Worm (Caenorhabditis elegans) whole organism, young adult: ENCODE results near the gene rde-4.
A peak's percentile ranks its signal among the peaks of the same experiment; 100 is the strongest.
"Not testable (repeated sequence)": the region's sequence is repeated elsewhere in the genome, so short reads cannot be mapped to it uniquely, and the experiment has no call there.

Source experiments
- B0261.1 ChIP-seq: sonication (generic microtip); optimal IDR thresholded peaks from 2 replicates; lab custom pipeline; 2016; ENCODE audit warnings: mild to moderate bottlenecking, missing genetic modification characterization, moderate library complexity, missing compliant biosample characterization
- C06A6.2 ChIP-seq: fragments of 200-800 bp; sonication (Bioruptor generic); conservative IDR thresholded peaks from 2 replicates; pipeline ENCODE4 v1.3.6; 2022; ENCODE audit warnings: missing genetic modification characterization, missing compliant biosample characterization
- F10E7.11 ChIP-seq: sonication (generic microtip); optimal IDR thresholded peaks from 2 replicates; lab custom pipeline; 2017; ENCODE audit warnings: mild to moderate bottlenecking, missing genetic modification characterization, moderate library complexity, missing compliant biosample characterization
- F22D6.2 ChIP-seq: sonication (generic microtip); optimal IDR thresholded peaks from 2 replicates; lab custom pipeline; 2016; ENCODE audit warnings: mild to moderate bottlenecking, missing genetic modification characterization, missing compliant biosample characterization
- F23B12.7 ChIP-seq: sonication (generic microtip); optimal IDR thresholded peaks from 2 replicates; lab custom pipeline; 2017; ENCODE audit warnings: missing genetic modification characterization, mild to moderate bottlenecking, missing compliant biosample characterization, antibody characterized with exemption, moderate library complexity; ENCODE audit not compliant: insufficient read depth
- F49E8.2 ChIP-seq: sonication (generic microtip); optimal IDR thresholded peaks from 3 replicates; lab custom pipeline; 2017; ENCODE audit warnings: missing genetic modification characterization, mild to moderate bottlenecking, missing compliant biosample characterization, antibody characterized with exemption, moderate library complexity; ENCODE audit not compliant: insufficient read depth
- T26A5.8 ChIP-seq: sonication (generic microtip); optimal IDR thresholded peaks from 2 replicates; lab custom pipeline; 2016; ENCODE audit warnings: missing genetic modification characterization, missing compliant biosample characterization
- ZK185.1 ChIP-seq: sonication (generic microtip); optimal IDR thresholded peaks from 2 replicates; lab custom pipeline; 2016; ENCODE audit warnings: mild to moderate bottlenecking, missing genetic modification characterization, missing compliant biosample characterization; ENCODE audit not compliant: poor library complexity, severe bottlenecking
- atf-7 ChIP-seq: sonication (generic microtip); optimal IDR thresholded peaks from 2 replicates; lab custom pipeline; 2017; ENCODE audit warnings: mild to moderate bottlenecking, missing genetic modification characterization, missing compliant biosample characterization
- athp-1 ChIP-seq: sonication (generic microtip); optimal IDR thresholded peaks from 2 replicates; lab custom pipeline; 2017; ENCODE audit warnings: mild to moderate bottlenecking, missing genetic modification characterization, missing compliant biosample characterization
- attf-5 ChIP-seq: fragments of 200-800 bp; sonication (Bioruptor generic); optimal IDR thresholded peaks from 2 replicates; lab custom pipeline; 2018; ENCODE audit warnings: mild to moderate bottlenecking, missing genetic modification characterization, missing compliant biosample characterization
- bed-1 ChIP-seq: fragments of 200-800 bp; sonication (Bioruptor generic); IDR thresholded peaks from 2 replicates; pipeline ENCODE4 v1.3.6; 2022; ENCODE audit warnings: missing genetic modification reagents, missing genetic modification characterization, missing compliant biosample characterization
- cebp-1 ChIP-seq, 2 experiments: fragments of 200-800 bp in 1 of 2; sonication (Bioruptor generic) in 1 of 2; sonication (generic microtip) in 1 of 2; IDR thresholded peaks in 1 of 2; optimal IDR thresholded peaks in 1 of 2; 2 replicates each; pipeline versions ENCODE4 v1.3.6 to Lab custom; 2017 to 2022; ENCODE audit warnings: missing compliant biosample characterization in 2 of 2, missing genetic modification characterization in 2 of 2, mild to moderate bottlenecking in 1 of 2, missing genetic modification reagents in 1 of 2, moderate library complexity in 1 of 2
- ceh-58 ChIP-seq: fragments of 200-800 bp; sonication (Bioruptor generic); IDR thresholded peaks from 2 replicates; pipeline ENCODE4 v1.3.6; 2022; ENCODE audit warnings: missing genetic modification characterization, missing compliant biosample characterization
- ceh-79 ChIP-seq: sonication (generic microtip); optimal IDR thresholded peaks from 2 replicates; lab custom pipeline; 2017; ENCODE audit warnings: mild to moderate bottlenecking, missing genetic modification characterization, missing compliant biosample characterization
- chd-7 ChIP-seq: sonication (generic microtip); optimal IDR thresholded peaks from 2 replicates; lab custom pipeline; 2016; ENCODE audit warnings: mild to moderate bottlenecking, missing genetic modification characterization, moderate library complexity, missing compliant biosample characterization
- efl-1 ChIP-seq: fragments of 150-350 bp; optimal IDR thresholded peaks from 2 replicates; lab custom pipeline; 2014; ENCODE audit warnings: missing biosample characterization, missing genetic modification reagents, missing genetic modification characterization
- ekl-4 ChIP-seq: fragments of 200-800 bp; sonication (Bioruptor generic); IDR thresholded peaks from 2 replicates; pipeline ENCODE4 v1.3.6; 2022; ENCODE audit warnings: missing genetic modification reagents, missing genetic modification characterization, missing compliant biosample characterization
- fkh-3 ChIP-seq: sonication (generic microtip); optimal IDR thresholded peaks from 2 replicates; lab custom pipeline; 2016; ENCODE audit warnings: mild to moderate bottlenecking, missing genetic modification characterization, missing compliant biosample characterization
- gei-17 ChIP-seq: fragments of 200-800 bp; sonication (Bioruptor generic); optimal IDR thresholded peaks from 2 replicates; lab custom pipeline; 2018; ENCODE audit warnings: mild to moderate bottlenecking, missing genetic modification characterization, missing compliant biosample characterization
- lag-1 ChIP-seq: fragments of 200-800 bp; sonication (Bioruptor generic); IDR thresholded peaks from 2 replicates; pipeline ENCODE4 v1.3.6; 2022; ENCODE audit warnings: missing genetic modification reagents, missing genetic modification characterization, missing compliant biosample characterization
- let-607 ChIP-seq, 2 experiments: fragments of 200-800 bp in 1 of 2; sonication (Bioruptor generic) in 1 of 2; sonication (generic microtip) in 1 of 2; optimal IDR thresholded peaks; 2 replicates each; lab custom pipeline; 2016 to 2018; ENCODE audit warnings: mild to moderate bottlenecking in 2 of 2, missing compliant biosample characterization in 2 of 2, missing genetic modification characterization in 2 of 2, moderate library complexity in 2 of 2, missing genotype in 1 of 2
- lin-40 ChIP-seq: sonication (generic microtip); optimal IDR thresholded peaks from 2 replicates; lab custom pipeline; 2016; ENCODE audit warnings: missing genetic modification characterization, mild to moderate bottlenecking, missing compliant biosample characterization, missing genotype, missing genetic modification reagents
- lin-54 ChIP-seq: fragments of 200-800 bp; sonication (Bioruptor generic); optimal IDR thresholded peaks from 2 replicates; lab custom pipeline; 2018; ENCODE audit warnings: mild to moderate bottlenecking, missing genetic modification characterization, missing compliant biosample characterization
- lsl-1 ChIP-seq: fragments of 200-800 bp; sonication (Bioruptor generic); optimal IDR thresholded peaks from 2 replicates; lab custom pipeline; 2018; ENCODE audit warnings: mild to moderate bottlenecking, missing genetic modification characterization, moderate library complexity, missing compliant biosample characterization
- madf-10 ChIP-seq: sonication (generic microtip); optimal IDR thresholded peaks from 2 replicates; lab custom pipeline; 2016; ENCODE audit warnings: mild to moderate bottlenecking, missing genetic modification characterization, missing compliant biosample characterization
- madf-8 ChIP-seq: fragments of 200-800 bp; sonication (Bioruptor generic); conservative IDR thresholded peaks from 2 replicates; pipeline ENCODE4 v1.3.6; 2022; ENCODE audit warnings: missing genetic modification reagents, missing genetic modification characterization, missing compliant biosample characterization
- mxl-1 ChIP-seq: sonication (generic microtip); optimal IDR thresholded peaks from 2 replicates; lab custom pipeline; 2016; ENCODE audit warnings: missing genetic modification characterization, missing compliant biosample characterization
- nhr-120 ChIP-seq: fragments of 200-800 bp; sonication (Bioruptor generic); IDR thresholded peaks from 2 replicates; pipeline ENCODE4 v1.3.6; 2022; ENCODE audit warnings: missing genetic modification characterization, missing compliant biosample characterization
- nhr-179 ChIP-seq: sonication (generic microtip); optimal IDR thresholded peaks from 2 replicates; lab custom pipeline; 2016; ENCODE audit warnings: mild to moderate bottlenecking, missing genetic modification characterization, missing compliant biosample characterization
- nhr-80 ChIP-seq: sonication (generic microtip); optimal IDR thresholded peaks from 2 replicates; lab custom pipeline; 2016; ENCODE audit warnings: missing genetic modification characterization, missing compliant biosample characterization
- nhr-90 ChIP-seq: sonication (generic microtip); optimal IDR thresholded peaks from 2 replicates; lab custom pipeline; 2016; ENCODE audit warnings: missing genotype, mild to moderate bottlenecking, missing genetic modification characterization, missing compliant biosample characterization
- repo-1 ChIP-seq: sonication (generic microtip); optimal IDR thresholded peaks from 2 replicates; lab custom pipeline; 2017; ENCODE audit warnings: mild to moderate bottlenecking, missing genetic modification characterization, missing compliant biosample characterization
- sdz-38 ChIP-seq: sonication (generic microtip); optimal IDR thresholded peaks from 2 replicates; lab custom pipeline; 2016; ENCODE audit warnings: missing genotype, missing genetic modification characterization, missing compliant biosample characterization
- snpc-3.4 ChIP-seq: sonication (generic microtip); optimal IDR thresholded peaks from 2 replicates; lab custom pipeline; 2017; ENCODE audit warnings: missing genetic modification characterization, mild to moderate bottlenecking, missing compliant biosample characterization, antibody characterized with exemption, moderate library complexity, missing genotype, missing genetic modification reagents
- snpc-4 ChIP-seq, 5 experiments: fragments of 150-350 bp in 1 of 5; sonication (generic microtip) in 4 of 5; optimal IDR thresholded peaks; 2 replicates each; lab custom pipeline; 2014 to 2018; ENCODE audit warnings: missing genetic modification characterization in 5 of 5, missing biosample characterization in 3 of 5, antibody characterized with exemption in 2 of 5, mild to moderate bottlenecking in 2 of 5, missing compliant biosample characterization in 2 of 5, missing genotype in 2 of 5, moderate library complexity in 2 of 5, missing genetic modification reagents in 1 of 5
- tbp1 ChIP-seq: fragments of 200-800 bp; sonication (Bioruptor generic); optimal IDR thresholded peaks from 2 replicates; lab custom pipeline; 2018; ENCODE audit warnings: mild to moderate bottlenecking, missing genetic modification characterization, missing compliant biosample characterization
- tlf-1 ChIP-seq: fragments of 200-800 bp; sonication (Bioruptor generic); optimal IDR thresholded peaks from 2 replicates; lab custom pipeline; 2018; ENCODE audit warnings: mild to moderate bottlenecking, missing genetic modification characterization, missing compliant biosample characterization
- unc-62 ChIP-seq: fragments of 150-350 bp; optimal IDR thresholded peaks from 2 replicates; lab custom pipeline; 2014; ENCODE audit warnings: missing biosample characterization, missing genetic modification reagents, missing genetic modification characterization
- ztf-18 ChIP-seq: sonication (generic microtip); optimal IDR thresholded peaks from 2 replicates; lab custom pipeline; 2016; ENCODE audit warnings: missing genotype, mild to moderate bottlenecking, missing genetic modification characterization, missing compliant biosample characterization
- ztf-22 ChIP-seq: fragments of 200-800 bp; sonication (Bioruptor generic); optimal IDR thresholded peaks from 2 replicates; lab custom pipeline; 2018; ENCODE audit warnings: mild to moderate bottlenecking, missing genetic modification characterization, moderate library complexity, missing compliant biosample characterization
- ztf-26 ChIP-seq: sonication (generic microtip); optimal IDR thresholded peaks from 2 replicates; lab custom pipeline; 2017; ENCODE audit warnings: missing genetic modification characterization, missing compliant biosample characterization

rde-4 gene

DNA sequence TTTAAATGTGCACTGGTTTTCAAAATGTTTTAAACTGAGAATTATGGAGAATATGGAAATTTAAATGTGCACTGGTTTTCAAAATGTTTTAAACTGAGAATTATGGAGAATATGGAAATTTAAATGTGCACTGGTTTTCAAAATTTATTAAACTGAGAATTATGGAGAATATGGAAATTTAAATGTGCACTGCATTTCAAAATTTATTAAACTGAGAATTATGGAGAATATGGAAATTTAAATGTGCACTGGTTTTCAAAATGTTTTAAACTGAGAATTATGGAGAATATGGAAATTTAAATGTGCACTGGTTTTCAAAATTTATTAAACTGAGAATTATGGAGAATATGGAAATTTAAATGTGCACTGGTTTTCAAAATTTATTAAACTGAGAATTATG, 6.6 kb upstream of the rde-4 start:
- peak; percentile 89 for TF ChIP-seq ZK185.1 (tag; lab: Kevin White, UChicago)
- TF ChIP-seq, all 124 proteins: peak for 1; not testable (repeated sequence) for 123

DNA sequence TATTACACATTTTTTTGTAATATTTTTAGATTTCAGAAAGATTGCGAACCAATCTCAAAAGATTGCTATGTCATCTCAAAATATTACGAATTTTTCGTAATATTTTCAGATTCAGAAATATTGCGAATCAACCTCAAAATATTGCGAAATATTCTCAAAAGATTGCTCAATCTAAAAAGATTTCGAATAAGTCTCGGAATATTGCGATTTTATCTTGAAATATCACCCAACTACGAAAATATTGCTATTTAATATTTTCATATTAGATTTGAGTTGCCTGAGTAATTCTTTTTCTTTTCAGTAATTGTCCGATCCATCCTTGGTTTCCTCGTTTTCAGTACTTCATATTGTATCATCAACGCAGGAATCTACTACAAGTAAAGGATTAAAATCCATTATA, 3.4 kb upstream of the rde-4 start, which contains the start of gene Y70G10A.4:
Gene Y70G10A.4 (plus strand): TSS at position 301 of the 400 bp plus-strand sequence.
- not testable (repeated sequence) for TF ChIP-seq B0261.1 (tag; lab: Kevin White, UChicago); madf-8; fkh-3

DNA sequence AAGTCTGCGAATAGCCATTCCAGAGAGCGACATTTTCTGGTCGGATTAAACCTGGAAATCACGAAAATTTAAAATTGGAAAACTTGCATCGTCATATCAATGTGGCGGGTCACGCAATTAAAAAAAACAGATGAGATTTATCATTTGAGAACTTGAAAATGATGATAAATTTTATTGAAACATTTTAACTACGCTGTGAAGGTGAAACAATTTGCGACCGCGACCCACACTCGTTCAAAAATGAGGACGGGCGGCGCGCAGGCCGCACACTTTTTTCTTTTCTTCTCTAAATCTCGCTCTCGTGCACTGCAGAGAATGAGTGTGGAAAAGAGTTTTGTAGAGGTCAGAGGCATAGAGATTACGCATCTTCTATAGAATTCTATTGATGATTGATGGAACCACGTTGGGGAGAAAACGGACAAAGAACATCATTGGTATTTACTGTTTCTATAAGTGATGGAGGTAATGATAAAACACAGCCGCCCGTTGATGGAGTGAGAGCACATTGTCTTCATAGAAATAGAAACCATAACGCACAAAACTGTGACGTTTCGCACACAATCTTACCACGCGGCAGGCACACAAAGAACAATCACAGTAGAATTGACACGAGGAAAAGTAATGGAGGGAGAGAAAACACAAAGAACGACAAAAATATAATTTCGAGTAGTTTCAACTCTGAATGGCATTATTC, 1.7 kb downstream of the rde-4 start, which contains the start of gene cts-1:
Gene cts-1 (minus strand): TSS at position 51 of the 694 bp plus-strand sequence.
- TF ChIP-seq mxl-1 (tag; lab: Kevin White, UChicago) (no peak), madf-10 (peak; percentile 61), ekl-4 (GFP tag; lab: Robert Waterston, UW) (no peak), C06A6.2 (no peak), F10E7.11 (tag; lab: Kevin White, UChicago) (peak; percentile 32), nhr-120 (GFP tag; lab: Robert Waterston, UW) (no peak), repo-1 (tag; lab: Kevin White, UChicago) (peak; percentile 6), athp-1 (tag; lab: Kevin White, UChicago) (peak; percentile 53), attf-5 (GFP tag; lab: Kevin White, UChicago) (peak; percentile 92), ceh-79 (tag; lab: Kevin White, UChicago) (peak; percentile 19), unc-62 (GFP tag; lab: Kevin White, UChicago) (peak; percentile 55), gei-17 (no peak), ztf-18 (peak; percentile 54), sdz-38 (tag; lab: Kevin White, UChicago) (no peak), tlf-1 (GFP tag; lab: Kevin White, UChicago) (peak; percentile 71), F23B12.7 (tag; lab: Kevin White, UChicago) (peak; percentile 57), lin-54 (GFP tag; lab: Kevin White, UChicago) (peak; percentile 57), atf-7 (tag; lab: Kevin White, UChicago) (peak; percentile 80), bed-1 (no peak), lag-1 (GFP tag; lab: Robert Waterston, UW) (no peak), chd-7 (tag; lab: Kevin White, UChicago) (peak; percentile 37), ceh-58 (GFP tag; lab: Robert Waterston, UW) (no peak), tbp1 (GFP tag; lab: Kevin White, UChicago) (peak; percentile 59), ztf-26 (tag; lab: Kevin White, UChicago) (peak; percentile 7), T26A5.8 (tag; lab: Kevin White, UChicago) (no peak), nhr-90 (tag; lab: Kevin White, UChicago) (peak; percentile 63), lsl-1 (GFP tag; lab: Kevin White, UChicago) (peak; percentile 39), efl-1 (GFP tag; lab: Kevin White, UChicago) (peak; percentile 41), F49E8.2 (tag; lab: Kevin White, UChicago) (peak; percentile 23), snpc-3.4 (tag; lab: Kevin White, UChicago) (peak; percentile 7), nhr-179 (tag; lab: Kevin White, UChicago) (no peak), nhr-80 (tag; lab: Kevin White, UChicago) (peak; percentile 95), ztf-22 (peak; percentile 52), cebp-1 (GFP tag; IDR thresholded peaks at IDR 0.05; lab: Robert Waterston, UW) (no peak), cebp-1 (tag; optimal IDR thresholded peaks at IDR 0.05; lab: Kevin White, UChicago) (peak; percentile 73), ZK185.1 (tag; lab: Kevin White, UChicago) (peak; percentile 63), F22D6.2 (tag; lab: Kevin White, UChicago) (peak; percentile 75), let-607 (tag; optimal IDR thresholded peaks at IDR 0.05; lab: Kevin White, UChicago) (peak; percentile 63 to 91), snpc-4 (GFP tag; optimal IDR thresholded peaks at IDR 0.05; lab: Kevin White, UChicago) (peak; percentile 60), snpc-4 (tag; optimal IDR thresholded peaks at IDR 0.05; lab: Kevin White, UChicago) (peak in 3 of 4 experiments; percentile 57 to 62 (median 61)), lin-40 (peak; percentile 73)
